Worm (Caenorhabditis elegans): ENCODE measurements around the gene cyk-3.

- no peak for TF ChIP-seq mab-5 (tag; optimal IDR thresholded peaks at IDR 0.05)
- no peak for TF ChIP-seq hlh-1 (tag; optimal IDR thresholded peaks at IDR 0.05)
- TF ChIP-seq snpc-4 (tag; optimal IDR thresholded peaks at IDR 0.05): no peak
- no peak for TF ChIP-seq blmp-1 (tag; optimal IDR thresholded peaks at IDR 0.05)
- no peak for TF ChIP-seq M03D4.4 (tag; optimal IDR thresholded peaks at IDR 0.05)
- TF ChIP-seq lin-13 (tag; optimal IDR thresholded peaks at IDR 0.05): no peak
Measured at ce11 chrIII:6008989-6009610, 10.9 kb upstream of the cyk-3 start, which contains the start of the genes gcna-1 and eftu-2.
